Fruit fly (Drosophila melanogaster) whole organism, embryonic: Measurements from ENCODE around the gene CG4009.

Experiments
- Abd-B ChIP-seq: fragments of 200-800 bp; sonication (Bioruptor generic); optimal IDR thresholded peaks from 2 replicates; lab custom pipeline; 2018; ENCODE audit warnings: missing biosample characterization, mild to moderate bottlenecking, missing genetic modification characterization, moderate library complexity
- B-H1 ChIP-seq: fragments of 200-800 bp; sonication (Bioruptor generic); IDR thresholded peaks from 3 replicates; pipeline ENCODE4 v1.3.6; 2022; ENCODE audit warnings: missing biosample characterization, missing genetic modification characterization
- BtbVII ChIP-seq: fragments of 200-800 bp; sonication (Bioruptor generic); optimal IDR thresholded peaks from 3 replicates; lab custom pipeline; 2017; ENCODE audit warnings: missing biosample characterization, mild to moderate bottlenecking, missing genetic modification characterization
- Bteb2 ChIP-seq: fragments of 200-800 bp; sonication (Bioruptor generic); optimal IDR thresholded peaks from 2 replicates; lab custom pipeline; 2016; ENCODE audit warnings: missing biosample characterization, missing genetic modification characterization
- CG10979 ChIP-seq: fragments of 200-800 bp; sonication (Bioruptor generic); optimal IDR thresholded peaks from 2 replicates; lab custom pipeline; 2018; ENCODE audit warnings: missing biosample characterization, mild to moderate bottlenecking, missing genetic modification characterization, moderate library complexity
- CG12299 ChIP-seq: fragments of 200-800 bp; sonication (Bioruptor generic); optimal IDR thresholded peaks from 2 replicates; lab custom pipeline; 2018; ENCODE audit warnings: missing biosample characterization, mild to moderate bottlenecking, missing genetic modification characterization
- CG1792 ChIP-seq: fragments of 200-800 bp; sonication (Bioruptor generic); optimal IDR thresholded peaks from 2 replicates; lab custom pipeline; 2016; ENCODE audit warnings: missing biosample characterization, missing genetic modification characterization
- CG2889 ChIP-seq: fragments of 200-800 bp; sonication (Bioruptor generic); IDR thresholded peaks from 3 replicates; pipeline ENCODE4 v1.3.6; 2022; ENCODE audit warnings: missing biosample characterization, missing genetic modification characterization
- CG3838 ChIP-seq: fragments of 200-800 bp; sonication (Bioruptor generic); optimal IDR thresholded peaks from 3 replicates; lab custom pipeline; 2016; ENCODE audit warnings: missing biosample characterization, missing genetic modification characterization
- CG4328 ChIP-seq: fragments of 200-800 bp; sonication (Bioruptor generic); optimal IDR thresholded peaks from 3 replicates; lab custom pipeline; 2017; ENCODE audit warnings: missing biosample characterization, missing genetic modification reagents, missing genetic modification characterization
- CG8089 ChIP-seq: fragments of 200-800 bp; sonication (Bioruptor generic); optimal IDR thresholded peaks from 3 replicates; lab custom pipeline; 2016; ENCODE audit warnings: missing biosample characterization, missing genetic modification characterization
- Dbx ChIP-seq: fragments of 200-800 bp; sonication (Bioruptor generic); IDR thresholded peaks from 3 replicates; pipeline ENCODE4 v1.3.6; 2022; ENCODE audit warnings: missing biosample characterization, missing genetic modification characterization
- Dek ChIP-seq: fragments of 200-800 bp; sonication (Bioruptor generic); optimal IDR thresholded peaks from 3 replicates; lab custom pipeline; 2019; ENCODE audit warnings: missing biosample characterization, mild to moderate bottlenecking, missing genetic modification characterization, moderate library complexity
- Dip3 ChIP-seq: fragments of 200-800 bp; sonication (Bioruptor generic); optimal IDR thresholded peaks from 3 replicates; lab custom pipeline; 2016; ENCODE audit warnings: missing biosample characterization, missing genetic modification characterization
- Drgx ChIP-seq: fragments of 200-800 bp; sonication (Bioruptor generic); IDR thresholded peaks from 2 replicates; pipeline ENCODE4 v1.3.6; 2022; ENCODE audit warnings: missing biosample characterization, missing genetic modification characterization
- Elba2 ChIP-seq: fragments of 200-800 bp; sonication (Bioruptor generic); optimal IDR thresholded peaks from 3 replicates; lab custom pipeline; 2016; ENCODE audit warnings: missing biosample characterization, missing genetic modification characterization
- Ets65A ChIP-seq: fragments of 200-800 bp; sonication (Bioruptor generic); peaks from one replicate; lab custom pipeline; 2016; ENCODE audit warnings: missing biosample characterization, missing genetic modification characterization
- HLH54F ChIP-seq: fragments of 200-800 bp; sonication (Bioruptor generic); optimal IDR thresholded peaks from 3 replicates; lab custom pipeline; 2016; ENCODE audit warnings: missing biosample characterization, missing genetic modification characterization
- Hr3 ChIP-seq: fragments of 200-800 bp; sonication (Bioruptor generic); optimal IDR thresholded peaks from 3 replicates; lab custom pipeline; 2016; ENCODE audit warnings: missing biosample characterization, missing genetic modification characterization
- Hr39 ChIP-seq: fragments of >200 bp; optimal IDR thresholded peaks from 2 replicates; lab custom pipeline; 2017
- MTF-1 ChIP-seq: fragments of 200-800 bp; sonication (Bioruptor generic); optimal IDR thresholded peaks from 2 replicates; lab custom pipeline; 2018; ENCODE audit warnings: missing biosample characterization, mild to moderate bottlenecking, missing genetic modification characterization, borderline replicate concordance
- Mrtf ChIP-seq: fragments of 200-800 bp; sonication (Bioruptor generic); IDR thresholded peaks from 3 replicates; pipeline ENCODE4 v1.3.6; 2022; ENCODE audit warnings: missing biosample characterization, missing genetic modification characterization
- Nf-YB ChIP-seq: fragments of 200-800 bp; sonication (Bioruptor generic); optimal IDR thresholded peaks from 3 replicates; lab custom pipeline; 2019; ENCODE audit warnings: missing biosample characterization, mild to moderate bottlenecking, missing genetic modification characterization, moderate library complexity
- Nf-YC ChIP-seq: fragments of 200-800 bp; optimal IDR thresholded peaks from 3 replicates; lab custom pipeline; 2019; ENCODE audit warnings: missing biosample characterization, mild to moderate bottlenecking, missing genetic modification characterization, moderate library complexity
- Opbp ChIP-seq: fragments of 200-800 bp; sonication (Bioruptor generic); IDR thresholded peaks from 3 replicates; pipeline ENCODE4 v1.3.6; 2022; ENCODE audit warnings: missing biosample characterization, missing genetic modification characterization; ENCODE audit not compliant: partially characterized antibody
- Scr ChIP-seq: fragments of 200-800 bp; sonication (Bioruptor generic); IDR thresholded peaks from 2 replicates; pipeline ENCODE4 v1.3.6; 2022; ENCODE audit warnings: missing biosample characterization, missing genetic modification characterization; ENCODE audit not compliant: partially characterized antibody
- Sox100B ChIP-seq: fragments of 200-800 bp; sonication (Bioruptor generic); optimal IDR thresholded peaks from 3 replicates; lab custom pipeline; 2018; ENCODE audit warnings: missing biosample characterization, mild to moderate bottlenecking, missing genetic modification characterization
- Sry-δ ChIP-seq: fragments of 200-800 bp; sonication (Bioruptor generic); optimal IDR thresholded peaks from 2 replicates; lab custom pipeline; 2016; ENCODE audit warnings: missing biosample characterization, missing genetic modification characterization
- abd-A ChIP-seq: fragments of 200-800 bp; sonication (Bioruptor generic); optimal IDR thresholded peaks from 3 replicates; lab custom pipeline; 2019; ENCODE audit warnings: missing biosample characterization, mild to moderate bottlenecking, missing genetic modification characterization, moderate library complexity
- ap ChIP-seq: fragments of 200-800 bp; sonication (Bioruptor generic); IDR thresholded peaks from 2 replicates; pipeline ENCODE4 v1.3.6; 2022; ENCODE audit warnings: missing biosample characterization, missing genetic modification characterization
- bab2 ChIP-seq: fragments of 200-800 bp; sonication (Bioruptor generic); optimal IDR thresholded peaks from 2 replicates; lab custom pipeline; 2016; ENCODE audit warnings: missing biosample characterization, missing genetic modification characterization
- cg ChIP-seq: fragments of 200-800 bp; sonication (Bioruptor generic); optimal IDR thresholded peaks from 3 replicates; lab custom pipeline; 2019; ENCODE audit warnings: missing biosample characterization, mild to moderate bottlenecking, missing genetic modification characterization, moderate library complexity
- chinmo ChIP-seq: fragments of 200-800 bp; sonication (Bioruptor generic); IDR thresholded peaks from 4 replicates; pipeline ENCODE4 v1.3.6; 2022; ENCODE audit warnings: missing biosample characterization, missing genetic modification characterization; ENCODE audit not compliant: partially characterized antibody
- corto ChIP-seq: fragments of 200-800 bp; sonication (Bioruptor generic); optimal IDR thresholded peaks from 2 replicates; lab custom pipeline; 2016; ENCODE audit warnings: missing biosample characterization, mild to moderate bottlenecking, missing genetic modification characterization, moderate library complexity
- ewg ChIP-seq: fragments of 200-800 bp; sonication (Bioruptor generic); optimal IDR thresholded peaks from 3 replicates; lab custom pipeline; 2017; ENCODE audit warnings: mild to moderate bottlenecking, missing biosample characterization, missing genetic modification reagents, missing genetic modification characterization
- ftz-f1 ChIP-seq: fragments of 200-800 bp; sonication (Bioruptor generic); optimal IDR thresholded peaks from 2 replicates; lab custom pipeline; 2016; ENCODE audit warnings: missing biosample characterization, missing genetic modification characterization
- grn ChIP-seq: fragments of 200-800 bp; sonication (Bioruptor generic); optimal IDR thresholded peaks from 3 replicates; lab custom pipeline; 2017; ENCODE audit warnings: missing biosample characterization, missing genetic modification characterization
- gsb ChIP-seq: fragments of 200-800 bp; sonication (Bioruptor generic); IDR thresholded peaks from 2 replicates; pipeline ENCODE4 v1.3.6; 2022; ENCODE audit warnings: missing biosample characterization, missing genetic modification characterization
- kni ChIP-seq: fragments of 200-800 bp; sonication (Bioruptor generic); optimal IDR thresholded peaks from 3 replicates; lab custom pipeline; 2017; ENCODE audit warnings: mild to moderate bottlenecking, missing biosample characterization, missing genetic modification reagents, missing genetic modification characterization
- knrl ChIP-seq: fragments of 200-800 bp; sonication (Bioruptor generic); IDR thresholded peaks from 3 replicates; pipeline ENCODE4 v1.3.6; 2022; ENCODE audit warnings: missing biosample characterization, missing genetic modification characterization; ENCODE audit not compliant: partially characterized antibody
- mam ChIP-seq: fragments of 200-800 bp; sonication (Bioruptor generic); optimal IDR thresholded peaks from 3 replicates; lab custom pipeline; 2016; ENCODE audit warnings: missing biosample characterization, missing genetic modification characterization
- odd ChIP-seq: fragments of 200-800 bp; sonication (Bioruptor generic); optimal IDR thresholded peaks from 2 replicates; lab custom pipeline; 2017; ENCODE audit warnings: missing biosample characterization, mild to moderate bottlenecking, missing genetic modification characterization
- sens-2 ChIP-seq: fragments of 200-800 bp; sonication (Bioruptor generic); IDR thresholded peaks from 2 replicates; pipeline ENCODE4 v1.3.6; 2022; ENCODE audit warnings: missing biosample characterization, missing genetic modification characterization
- seq ChIP-seq: fragments of 200-800 bp; sonication (Bioruptor generic); IDR thresholded peaks from 2 replicates; pipeline ENCODE4 v1.3.6; 2022; ENCODE audit warnings: missing biosample characterization, missing genetic modification characterization
- sqz ChIP-seq: fragments of 200-800 bp; sonication (Bioruptor generic); optimal IDR thresholded peaks from 3 replicates; lab custom pipeline; 2018; ENCODE audit warnings: missing biosample characterization, mild to moderate bottlenecking, missing genetic modification characterization
- stc ChIP-seq: fragments of 200-800 bp; sonication (Bioruptor generic); IDR thresholded peaks from 2 replicates; pipeline ENCODE4 v1.3.6; 2022; ENCODE audit warnings: missing biosample characterization, missing genetic modification characterization
- zen2 ChIP-seq: fragments of 200-800 bp; sonication (Bioruptor generic); IDR thresholded peaks from 3 replicates; pipeline ENCODE4 v1.3.6; 2022; ENCODE audit warnings: missing biosample characterization, missing genetic modification characterization; ENCODE audit not compliant: partially characterized antibody

The CG4009 gene

dm6 chr3R:17031502-17031901 is 4.3 kb downstream of the CG4009 start, which contains the start of gene CG31268:
Gene CG31268, plus strand, starts transcription at chr3R:17031802.
- TF ChIP-seq Dbx (GFP tag; lab: Robert Waterston, UW) (no peak), corto (GFP tag; lab: Kevin White, UChicago) (no peak), Hr3 (GFP tag; lab: Kevin White, UChicago) (no peak), abd-A (tag; lab: Kevin White, UChicago) (no peak), Dek (tag; lab: Kevin White, UChicago) (no peak), sens-2 (no peak), CG3838 (GFP tag; lab: Kevin White, UChicago) (no peak), ftz-f1 (GFP tag; lab: Kevin White, UChicago) (no peak), Sry-δ (GFP tag; lab: Kevin White, UChicago) (no peak), CG12299 (tag; lab: Kevin White, UChicago) (no peak), Sox100B (GFP tag; lab: Kevin White, UChicago) (no peak), CG2889 (no peak), stc (GFP tag; lab: Robert Waterston, UW) (no peak), B-H1 (no peak), sqz (GFP tag; lab: Kevin White, UChicago) (no peak)

DNA sequence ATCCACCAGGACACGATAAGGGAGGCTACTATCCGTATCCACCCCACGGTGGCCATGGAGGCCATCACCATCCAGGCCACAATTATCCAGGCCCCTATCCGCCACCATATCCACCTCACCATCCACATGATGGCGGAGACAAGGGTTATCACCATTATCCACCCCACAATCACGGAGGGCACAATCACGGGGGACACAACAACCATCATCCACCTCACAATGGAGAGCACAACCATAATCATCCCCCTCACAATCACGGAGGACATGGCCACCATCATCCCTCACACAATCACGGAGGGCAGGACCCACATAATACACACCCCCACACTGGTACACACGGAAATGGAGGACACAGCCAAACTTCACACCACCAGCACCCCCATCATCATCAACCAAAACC is 6.0 kb downstream of the CG4009 start:
- TF ChIP-seq Nf-YB (GFP tag; lab: Kevin White, UChicago) (peak; percentile 83), ap (GFP tag; lab: Robert Waterston, UW) (no peak), CG4328 (GFP tag; lab: Kevin White, UChicago) (no peak), gsb (GFP tag; lab: Robert Waterston, UW) (no peak), zen2 (GFP tag; lab: Robert Waterston, UW) (0 out of 3 replicates have a peak, but pooled peaks have one; percentile 23), ewg (GFP tag; lab: Kevin White, UChicago) (peak; percentile 14), BtbVII (no peak), Nf-YC (peak; percentile 86), grn (GFP tag; lab: Kevin White, UChicago) (peak; percentile 46), Mrtf (GFP tag; lab: Robert Waterston, UW) (peak; percentile 24; the same call in 1 of the 3 replicates), seq (GFP tag; lab: Robert Waterston, UW) (peak; percentile 97), Ets65A (peak; percentile 22)

dm6 chr3R:17028393-17028792 is 7.5 kb downstream of the CG4009 start, which contains the start of gene CG5225:
Gene CG5225, plus strand, starts transcription at chr3R:17028693.
- TF ChIP-seq Elba2 (GFP tag; lab: Kevin White, UChicago) = no peak
- TF ChIP-seq, all 482 proteins: peak for 0

dm6 chr3R:17020956-17021355 is 14.9 kb downstream of the CG4009 start, which contains the start of gene Adsl:
Gene Adsl, minus strand, starts transcription at chr3R:17021120.
- TF ChIP-seq Abd-B (GFP tag; lab: Kevin White, UChicago) (no peak), ap (GFP tag; lab: Robert Waterston, UW) (no peak), cg (GFP tag; lab: Kevin White, UChicago) (no peak), CG10979 (tag; lab: Kevin White, UChicago) (peak; percentile 73), odd (GFP tag; lab: Kevin White, UChicago) (peak; percentile 79), knrl (GFP tag; lab: Robert Waterston, UW) (peak; percentile 29; the same call in 1 of the 3 replicates), Opbp (no peak), Dip3 (GFP tag; lab: Kevin White, UChicago) (no peak), bab2 (no peak), Bteb2 (GFP tag; lab: Kevin White, UChicago) (no peak), CG1792 (no peak), mam (GFP tag; lab: Kevin White, UChicago) (no peak), chinmo (0 out of 4 replicates have a peak, but pooled peaks have one; percentile 38), MTF-1 (GFP tag; lab: Kevin White, UChicago) (peak; percentile 88), Hr39 (lab: Kevin White, UChicago) (no peak), kni (peak; percentile 50), Scr (GFP tag; lab: Robert Waterston, UW) (peak; percentile 33; the same call in 1 of the 2 replicates), CG8089 (GFP tag; lab: Kevin White, UChicago) (no peak), Drgx (no peak), HLH54F (GFP tag; lab: Kevin White, UChicago) (peak; percentile 2)
